Worm (Caenorhabditis elegans): Measurements from ENCODE around the gene fbxa-10.

Gene fbxa-10

DNA sequence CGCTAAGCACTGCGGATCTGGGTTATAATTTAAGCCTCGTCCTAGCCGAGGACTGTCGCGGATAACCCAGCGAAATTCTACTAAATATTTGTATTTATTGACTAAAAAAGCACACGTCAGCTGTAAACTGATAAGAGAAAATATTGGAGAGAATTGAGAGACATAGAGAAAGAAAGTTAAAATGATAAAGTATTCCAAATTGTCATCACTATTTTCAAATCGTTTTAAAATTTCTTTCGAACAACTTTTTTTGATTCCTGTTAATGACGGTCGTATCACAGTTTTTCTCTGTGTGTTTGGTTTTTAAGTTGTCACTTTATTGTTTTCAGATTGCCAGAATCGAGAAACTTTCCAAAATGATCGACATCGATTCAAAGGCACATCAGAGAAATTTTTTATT lies 9.8 kb downstream of the fbxa-10 start, which contains the start of gene fbxa-51:
TSS of gene fbxa-51 (plus strand) at position 322 of the 400 bp plus-strand sequence.
- no peak for TF ChIP-seq madf-5 (GFP tag; IDR thresholded peaks at IDR 0.05)
- no peak for TF ChIP-seq lin-1 (GFP tag; IDR thresholded peaks at IDR 0.05)
- no peak for TF ChIP-seq set-16 (GFP tag; IDR thresholded peaks at IDR 0.05)
- TF ChIP-seq daf-16 (GFP tag; optimal IDR thresholded peaks at IDR 0.05) = no peak
- peak; percentile 81 for TF ChIP-seq daf-16 (tag; optimal IDR thresholded peaks at IDR 0.05)
- TF ChIP-seq T20F7.1 (GFP tag; optimal IDR thresholded peaks at IDR 0.05) = no peak
- TF ChIP-seq pqm-1 (tag; optimal IDR thresholded peaks at IDR 0.05) = peak; percentile 39
- TF ChIP-seq madf-9 (GFP tag; conservative IDR thresholded peaks at IDR 0.05) = no peak
- no peak for TF ChIP-seq skn-1 (tag; optimal IDR thresholded peaks at IDR 0.05)
- TF ChIP-seq hlh-30 (tag; optimal IDR thresholded peaks at IDR 0.05; ENCODE audit: insufficient read depth) = no peak
- no peak for TF ChIP-seq nhr-25 (tag; optimal IDR thresholded peaks at IDR 0.05; ENCODE audit: borderline replicate concordance, insufficient read depth)
- no peak for TF ChIP-seq ceh-28 (tag; optimal IDR thresholded peaks at IDR 0.05)
- no peak for TF ChIP-seq daf-8 (GFP tag; IDR thresholded peaks at IDR 0.05)
- TF ChIP-seq attf-4 (tag; optimal IDR thresholded peaks at IDR 0.05) = no peak
- peak; percentile 28 for TF ChIP-seq nhr-28 (tag; optimal IDR thresholded peaks at IDR 0.05)
- TF ChIP-seq lsy-2 (tag; optimal IDR thresholded peaks at IDR 0.05) = no peak
- TF ChIP-seq fos-1 (tag; optimal IDR thresholded peaks at IDR 0.05) = no peak
- no peak for TF ChIP-seq nhr-41 (GFP tag; IDR thresholded peaks at IDR 0.05)
- TF ChIP-seq dmd-6 (GFP tag; IDR thresholded peaks at IDR 0.05) = peak; percentile 47; the same call in 1 of the 2 replicates
- TF ChIP-seq F37D6.2 (tag; optimal IDR thresholded peaks at IDR 0.05) = no peak
- TF ChIP-seq hlh-11 (tag; optimal IDR thresholded peaks at IDR 0.05) = no peak
- no peak for TF ChIP-seq hif-1 (tag; optimal IDR thresholded peaks at IDR 0.05)
- TF ChIP-seq Y105C5A.15 (GFP tag; IDR thresholded peaks at IDR 0.05) = no peak
- TF ChIP-seq pha-4 (GFP tag; IDR thresholded peaks at IDR 0.05) = no peak
- no peak for TF ChIP-seq pha-4 (tag; optimal IDR thresholded peaks at IDR 0.05)
- no peak for TF ChIP-seq lin-15B (tag; optimal IDR thresholded peaks at IDR 0.05)
- no peak for TF ChIP-seq ceh-32 (tag; optimal IDR thresholded peaks at IDR 0.05; ENCODE audit: poor library complexity)

- TF ChIP-seq unc-62 (GFP tag; optimal IDR thresholded peaks at IDR 0.05 in 1 of 2) (peak in 1 of 2 experiments; percentile 94), unc-62 (tag; optimal IDR thresholded peaks at IDR 0.05) (no peak), F37D6.2 (tag; optimal IDR thresholded peaks at IDR 0.05) (no peak)
Observed at ce11 chrIII:964637-965036, 12.4 kb downstream of the fbxa-10 start.

DNA sequence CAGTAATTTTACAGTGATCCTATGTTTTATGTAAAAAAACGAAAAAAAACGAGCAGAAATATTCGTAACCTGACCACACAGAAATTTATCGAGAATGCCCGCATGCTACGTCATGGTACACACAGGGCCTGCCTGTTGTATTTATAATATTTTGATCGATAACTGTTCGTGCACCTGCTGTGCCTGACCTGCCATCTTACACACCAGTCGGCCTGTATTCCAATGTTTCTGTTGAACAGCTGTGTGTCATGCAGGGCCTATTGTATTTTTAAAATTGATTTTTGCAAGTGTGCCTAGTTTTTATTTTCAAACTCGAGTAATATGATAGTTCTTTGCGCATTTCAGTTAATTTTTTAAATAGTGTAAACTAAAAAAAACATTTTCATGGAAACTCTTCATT lies 14.1 kb downstream of the fbxa-10 start:
- TF ChIP-seq ces-1 (GFP tag; optimal IDR thresholded peaks at IDR 0.05) = no peak
- no peak for TF ChIP-seq daf-8 (GFP tag; IDR thresholded peaks at IDR 0.05)
- TF ChIP-seq ama-1 (optimal IDR thresholded peaks at IDR 0.05) = no peak
- TF ChIP-seq mes-2 (tag; optimal IDR thresholded peaks at IDR 0.05; ENCODE audit: poor library complexity, severe bottlenecking) = no peak
- no peak for TF ChIP-seq duxl-1 (tag; optimal IDR thresholded peaks at IDR 0.05; ENCODE audit: poor library complexity)
- no peak for TF ChIP-seq nhr-48 (tag; optimal IDR thresholded peaks at IDR 0.05)
- no peak for TF ChIP-seq arid-1 (GFP tag; conservative IDR thresholded peaks at IDR 0.05)
- TF ChIP-seq ceh-20 (GFP tag; IDR thresholded peaks at IDR 0.05) = no peak
- TF ChIP-seq nhr-41 (GFP tag; IDR thresholded peaks at IDR 0.05) = no peak
- TF ChIP-seq lsy-2 (tag; optimal IDR thresholded peaks at IDR 0.05) = no peak
- TF ChIP-seq spr-1 (tag; optimal IDR thresholded peaks at IDR 0.05) = no peak

DNA sequence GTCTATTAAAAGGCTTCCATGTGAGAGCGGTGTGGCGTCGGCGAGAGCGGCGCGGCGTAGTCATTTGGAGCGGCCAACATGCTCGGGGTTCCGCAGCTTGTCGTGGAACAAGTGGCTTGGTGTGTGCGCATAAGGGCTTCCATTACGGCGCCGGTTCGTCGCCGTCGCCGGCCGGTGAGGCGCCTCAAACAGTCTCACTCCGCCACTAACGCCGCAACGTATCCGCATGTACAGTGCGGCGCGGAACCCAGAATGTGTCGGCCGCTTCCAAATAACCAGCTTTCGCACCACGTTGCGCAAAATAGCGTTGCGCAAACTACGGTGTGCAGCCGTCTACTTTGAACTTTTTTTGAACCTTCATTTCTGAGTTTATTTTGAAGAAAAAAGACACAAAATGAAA lies 18.7 kb downstream of the fbxa-10 start:
- TF ChIP-seq php-3 (GFP tag; IDR thresholded peaks at IDR 0.05) (peak; percentile 19; the same call in 1 of the 2 replicates), Y48G9A.11 (GFP tag; IDR thresholded peaks at IDR 0.05) (0 out of 2 replicates have a peak, but pooled peaks have one; percentile 22), fos-1 (tag; optimal IDR thresholded peaks at IDR 0.05) (no peak), lir-3 (tag; optimal IDR thresholded peaks at IDR 0.05) (no peak), set-16 (GFP tag; IDR thresholded peaks at IDR 0.05) (peak; percentile 91), ceh-62 (tag; optimal IDR thresholded peaks at IDR 0.05) (no peak), egl-43 (GFP tag; IDR thresholded peaks at IDR 0.05) (0 out of 2 replicates have a peak, but pooled peaks have one; percentile 27), snpc-1.2 (GFP tag; IDR thresholded peaks at IDR 0.05) (0 out of 2 replicates have a peak, but pooled peaks have one; percentile 57)
